Worm (Caenorhabditis elegans) whole organism, L2 larva: ENCODE measurements around the gene sdz-15.

Source experiments
- C34F6.9 ChIP-seq: fragments of 150-350 bp; optimal IDR thresholded peaks from 2 replicates; lab custom pipeline; 2014; ENCODE audit warnings: missing biosample characterization, missing genetic modification characterization
- F13H6.1 ChIP-seq: sonication (generic microtip); optimal IDR thresholded peaks from 2 replicates; lab custom pipeline; 2016; ENCODE audit warnings: missing genetic modification characterization, missing compliant biosample characterization
- R02D3.7 ChIP-seq: fragments of 150-350 bp; optimal IDR thresholded peaks from 2 replicates; lab custom pipeline; 2014; ENCODE audit warnings: missing biosample characterization, missing genetic modification characterization
- Y55F3AM.14 ChIP-seq: fragments of 200-800 bp; sonication (Bioruptor generic); optimal IDR thresholded peaks from 2 replicates; lab custom pipeline; 2018; ENCODE audit warnings: mild to moderate bottlenecking, missing genetic modification characterization, missing compliant biosample characterization
- ZK546.5 ChIP-seq: sonication (generic microtip); optimal IDR thresholded peaks from 2 replicates; lab custom pipeline; 2017; ENCODE audit warnings: missing biosample characterization, missing genetic modification characterization
- alr-1 ChIP-seq: fragments of 150-350 bp; optimal IDR thresholded peaks from 2 replicates; lab custom pipeline; 2014; ENCODE audit warnings: missing biosample characterization, missing genetic modification characterization
- blmp-1 ChIP-seq: sonication (generic microtip); optimal IDR thresholded peaks from 2 replicates; lab custom pipeline; 2017; ENCODE audit warnings: missing genetic modification characterization, mild to moderate bottlenecking, missing compliant biosample characterization, antibody characterized with exemption, moderate library complexity; ENCODE audit not compliant: insufficient read depth
- ceh-16 ChIP-seq: fragments of 150-350 bp; optimal IDR thresholded peaks from 2 replicates; lab custom pipeline; 2014; ENCODE audit warnings: missing biosample characterization, missing genetic modification characterization
- ceh-82 ChIP-seq: fragments of 150-350 bp; optimal IDR thresholded peaks from 2 replicates; lab custom pipeline; 2014; ENCODE audit warnings: missing biosample characterization, missing genetic modification characterization
- crh-2 ChIP-seq: sonication (generic microtip); optimal IDR thresholded peaks from 2 replicates; lab custom pipeline; 2017; ENCODE audit warnings: missing biosample characterization, missing genetic modification characterization
- dmd-4 ChIP-seq: sonication (generic microtip); optimal IDR thresholded peaks from 2 replicates; lab custom pipeline; 2017; ENCODE audit warnings: missing biosample characterization, missing genetic modification characterization
- egl-27 ChIP-seq: sonication (generic microtip); optimal IDR thresholded peaks from 3 replicates; lab custom pipeline; 2017; ENCODE audit warnings: missing biosample characterization, missing genetic modification reagents, missing genetic modification characterization
- elt-1 ChIP-seq: fragments of 150-350 bp; optimal IDR thresholded peaks from 2 replicates; lab custom pipeline; 2014; ENCODE audit warnings: missing biosample characterization, missing genetic modification characterization
- fos-1 ChIP-seq: fragments of 150-350 bp; optimal IDR thresholded peaks from 2 replicates; lab custom pipeline; 2014; ENCODE audit warnings: missing biosample characterization, missing genetic modification characterization
- gmeb-1 ChIP-seq: fragments of 150-350 bp; optimal IDR thresholded peaks from 2 replicates; lab custom pipeline; 2014; ENCODE audit warnings: missing biosample characterization, missing genetic modification characterization
- lin-13 ChIP-seq: fragments of 150-350 bp; optimal IDR thresholded peaks from 2 replicates; lab custom pipeline; 2014; ENCODE audit warnings: missing biosample characterization, missing genetic modification reagents, missing genetic modification characterization
- lin-39 ChIP-seq: fragments of 150-350 bp; optimal IDR thresholded peaks from 2 replicates; lab custom pipeline; 2014; ENCODE audit warnings: missing biosample characterization, missing genetic modification reagents, missing genetic modification characterization
- lsy-2 ChIP-seq, 2 experiments: fragments of 150-350 bp in 1 of 2; sonication (generic microtip) in 1 of 2; optimal IDR thresholded peaks; 2 replicates each; lab custom pipeline; 2014 to 2017; ENCODE audit warnings: missing biosample characterization in 2 of 2, missing genetic modification characterization in 2 of 2
- mab-5 ChIP-seq: fragments of 150-350 bp; optimal IDR thresholded peaks from 2 replicates; lab custom pipeline; 2014; ENCODE audit warnings: missing biosample characterization, missing genetic modification characterization
- mbf-1 ChIP-seq: sonication (generic microtip); optimal IDR thresholded peaks from 2 replicates; lab custom pipeline; 2017; ENCODE audit warnings: missing biosample characterization, missing genetic modification characterization
- mdl-1 ChIP-seq, 2 experiments: fragments of 150-350 bp in 1 of 2; sonication (generic microtip) in 1 of 2; optimal IDR thresholded peaks; 2 replicates each; lab custom pipeline; 2017; ENCODE audit warnings: missing biosample characterization in 2 of 2, missing genetic modification characterization in 2 of 2
- nhr-11 ChIP-seq: fragments of 150-350 bp; optimal IDR thresholded peaks from 2 replicates; lab custom pipeline; 2014; ENCODE audit warnings: missing biosample characterization, missing genetic modification characterization
- nhr-129 ChIP-seq: fragments of 150-350 bp; optimal IDR thresholded peaks from 2 replicates; lab custom pipeline; 2014; ENCODE audit warnings: missing biosample characterization, missing genetic modification characterization
- nhr-21 ChIP-seq: fragments of 150-350 bp; optimal IDR thresholded peaks from 2 replicates; lab custom pipeline; 2014; ENCODE audit warnings: missing biosample characterization, missing genetic modification characterization
- nhr-23 ChIP-seq: fragments of 150-350 bp; optimal IDR thresholded peaks from 2 replicates; lab custom pipeline; 2014; ENCODE audit warnings: missing biosample characterization, missing genetic modification reagents, missing genetic modification characterization
- nhr-237 ChIP-seq: fragments of 150-350 bp; optimal IDR thresholded peaks from 2 replicates; lab custom pipeline; 2014; ENCODE audit warnings: missing biosample characterization, missing genetic modification characterization
- nhr-6 ChIP-seq: fragments of 150-350 bp; optimal IDR thresholded peaks from 2 replicates; lab custom pipeline; 2014; ENCODE audit warnings: missing biosample characterization, missing genetic modification characterization
- sem-4 ChIP-seq: fragments of 150-350 bp; optimal IDR thresholded peaks from 2 replicates; lab custom pipeline; 2014; ENCODE audit warnings: missing biosample characterization, missing genetic modification reagents, missing genetic modification characterization
- skn-1 ChIP-seq: sonication (generic microtip); optimal IDR thresholded peaks from 2 replicates; lab custom pipeline; 2017; ENCODE audit warnings: missing biosample characterization, missing genetic modification characterization
- sma-3 ChIP-seq: sonication (generic microtip); optimal IDR thresholded peaks from 2 replicates; lab custom pipeline; 2016; ENCODE audit warnings: missing genetic modification reagents, missing genetic modification characterization, missing compliant biosample characterization
- sma-9 ChIP-seq, 2 experiments: fragments of 150-350 bp in 1 of 2; sonication (generic microtip) in 1 of 2; optimal IDR thresholded peaks; 2 replicates each; lab custom pipeline; 2014 to 2016; ENCODE audit warnings: missing genetic modification characterization in 2 of 2, mild to moderate bottlenecking in 1 of 2, missing biosample characterization in 1 of 2, missing compliant biosample characterization in 1 of 2, missing genetic modification reagents in 1 of 2, moderate library complexity in 1 of 2
- snpc-4 ChIP-seq: fragments of 150-350 bp; optimal IDR thresholded peaks from 2 replicates; lab custom pipeline; 2014; ENCODE audit warnings: missing biosample characterization, missing genetic modification characterization
- unc-55 ChIP-seq: fragments of 150-350 bp; sonication (generic microtip); optimal IDR thresholded peaks from 3 replicates; lab custom pipeline; 2014; ENCODE audit warnings: missing biosample characterization, missing genetic modification reagents, missing genetic modification characterization
- zag-1 ChIP-seq: fragments of 150-350 bp; optimal IDR thresholded peaks from 2 replicates; lab custom pipeline; 2014; ENCODE audit warnings: missing biosample characterization, missing genetic modification characterization
- ztf-11 ChIP-seq: sonication (generic microtip); optimal IDR thresholded peaks from 2 replicates; lab custom pipeline; 2017; ENCODE audit warnings: missing biosample characterization, missing genetic modification characterization

Gene sdz-15

ce11 chrIII:6478256-6479004 is 19.8 kb upstream of the sdz-15 start, which contains the start of gene zip-8:
zip-8 (plus strand) TSS chrIII:6478955.
- no peak for TF ChIP-seq lin-13 (GFP tag; lab: Kevin White, UChicago)
- no peak for TF ChIP-seq snpc-4 (tag; lab: Kevin White, UChicago)
- TF ChIP-seq fos-1 (tag; lab: Kevin White, UChicago), result no peak
- no peak for TF ChIP-seq nhr-23
- TF ChIP-seq nhr-129, result no peak
- TF ChIP-seq nhr-11 (tag; lab: Kevin White, UChicago), result no peak
- TF ChIP-seq ztf-11 (tag; lab: Kevin White, UChicago), result no peak
- TF ChIP-seq nhr-6 (tag; lab: Kevin White, UChicago), result no peak
- TF ChIP-seq skn-1, result no peak
- no peak for TF ChIP-seq mdl-1 (tag; optimal IDR thresholded peaks at IDR 0.05; lab: Kevin White, UChicago)
- no peak for TF ChIP-seq blmp-1 (tag; lab: Kevin White, UChicago)
- TF ChIP-seq alr-1 (tag; lab: Kevin White, UChicago), result no peak
- TF ChIP-seq gmeb-1 (tag; lab: Kevin White, UChicago), result no peak
- no peak for TF ChIP-seq sma-9 (GFP tag; optimal IDR thresholded peaks at IDR 0.05; lab: Kevin White, UChicago)
- no peak for TF ChIP-seq sma-9 (tag; optimal IDR thresholded peaks at IDR 0.05; lab: Kevin White, UChicago)
- TF ChIP-seq sma-3 (GFP tag; lab: Kevin White, UChicago), result no peak
- no peak for TF ChIP-seq R02D3.7
- TF ChIP-seq dmd-4 (tag; lab: Kevin White, UChicago), result no peak

- TF ChIP-seq sma-9 (GFP tag; optimal IDR thresholded peaks at IDR 0.05; lab: Kevin White, UChicago), result no peak
- TF ChIP-seq sma-9 (tag; optimal IDR thresholded peaks at IDR 0.05; lab: Kevin White, UChicago), result no peak
- TF ChIP-seq nhr-237 (tag; lab: Kevin White, UChicago), result no peak
- no peak for TF ChIP-seq nhr-6 (tag; lab: Kevin White, UChicago)
- no peak for TF ChIP-seq Y55F3AM.14 (GFP tag; lab: Kevin White, UChicago)
- TF ChIP-seq F13H6.1 (tag; lab: Kevin White, UChicago), result no peak
Observed at ce11 chrIII:6479439-6479838, 18.8 kb upstream of the sdz-15 start.

DNA sequence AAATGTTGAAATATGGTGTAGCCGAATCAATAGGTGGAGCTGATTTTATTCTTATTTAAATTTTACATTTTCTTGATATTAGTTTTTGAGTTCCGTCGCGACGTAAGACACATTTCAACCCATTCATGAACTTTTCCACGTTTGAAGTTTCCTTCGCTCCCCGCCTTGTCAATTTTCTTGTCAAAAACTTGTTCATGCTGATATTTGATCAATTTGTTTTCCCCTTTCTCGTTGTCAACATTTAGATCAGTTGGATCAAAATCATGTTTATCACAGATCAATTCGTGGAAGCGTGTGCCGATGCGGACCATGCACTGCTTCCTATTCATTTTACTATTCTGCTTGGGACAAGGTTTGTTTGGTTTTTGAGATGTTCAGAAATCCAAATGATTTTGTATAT is 15.4 kb upstream of the sdz-15 start, which contains the start of gene chtb-2:
Gene chtb-2 (plus strand): TSS at position 301 of the 400 bp plus-strand sequence.
- TF ChIP-seq lsy-2 (tag; optimal IDR thresholded peaks at IDR 0.05; lab: Kevin White, UChicago) (no peak), ceh-82 (tag; lab: Kevin White, UChicago) (no peak), nhr-21 (tag; lab: Kevin White, UChicago) (no peak), blmp-1 (tag; lab: Kevin White, UChicago) (no peak), snpc-4 (tag; lab: Kevin White, UChicago) (no peak), R02D3.7 (no peak)

DNA sequence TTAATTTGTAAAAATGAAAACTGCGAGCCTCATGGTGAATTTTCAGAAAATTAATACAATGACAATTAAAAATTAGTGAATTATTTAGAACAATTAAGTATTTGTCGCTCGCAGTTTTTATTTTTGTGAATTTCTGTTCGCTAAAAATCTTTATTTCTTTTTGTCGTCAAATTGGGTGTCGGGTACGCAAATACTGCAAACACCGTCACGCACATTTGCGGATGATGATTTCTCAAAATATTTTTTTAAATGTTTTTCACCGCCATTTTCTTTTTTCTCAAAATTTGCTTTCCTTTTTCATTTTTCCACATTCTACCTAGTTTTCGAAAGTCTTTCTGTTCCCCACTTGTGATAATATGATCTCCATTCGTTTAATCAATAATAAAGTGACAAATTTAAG is 9.4 kb upstream of the sdz-15 start:
- TF ChIP-seq egl-27 (no peak), lsy-2 (tag; optimal IDR thresholded peaks at IDR 0.05; lab: Kevin White, UChicago) (peak; percentile 71 to 75), snpc-4 (tag; lab: Kevin White, UChicago) (peak; percentile 11), skn-1 (peak; percentile 98), mab-5 (tag; lab: Kevin White, UChicago) (no peak), sem-4 (tag; lab: Kevin White, UChicago) (no peak), Y55F3AM.14 (GFP tag; lab: Kevin White, UChicago) (no peak), lin-13 (GFP tag; lab: Kevin White, UChicago) (no peak), C34F6.9 (tag; lab: Kevin White, UChicago) (peak; percentile 71), crh-2 (tag; lab: Kevin White, UChicago) (peak; percentile 25), ceh-16 (tag; lab: Kevin White, UChicago) (no peak), unc-55 (GFP tag; lab: Kevin White, UChicago) (peak; percentile 78), sma-9 (GFP tag; optimal IDR thresholded peaks at IDR 0.05; lab: Kevin White, UChicago) (peak; percentile 44), sma-9 (tag; optimal IDR thresholded peaks at IDR 0.05; lab: Kevin White, UChicago) (no peak)

DNA sequence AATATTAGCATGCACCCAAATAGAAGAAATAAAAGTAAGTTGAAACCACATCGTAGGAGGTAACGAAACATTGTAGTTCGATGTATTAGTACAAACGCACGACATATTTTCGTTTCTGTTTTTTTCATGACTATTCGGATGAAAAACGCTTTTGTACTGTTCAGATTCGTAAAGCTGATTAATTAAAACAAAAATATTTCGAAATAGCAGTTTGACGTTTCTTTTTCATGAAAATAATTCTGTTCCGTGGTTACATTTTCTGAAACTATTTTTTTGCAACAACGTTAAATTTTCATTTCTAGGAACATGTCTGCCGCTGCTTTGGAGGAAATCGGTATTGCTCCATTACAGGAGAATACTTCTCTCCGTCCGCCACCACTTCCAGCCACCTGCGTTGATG is 8.8 kb upstream of the sdz-15 start, which contains the start of gene rpt-3:
Gene rpt-3 (plus strand): TSS at position 301 of the 400 bp plus-strand sequence.
- no peak for TF ChIP-seq nhr-23
- no peak for TF ChIP-seq zag-1 (tag; lab: Kevin White, UChicago)
- no peak for TF ChIP-seq ceh-82 (tag; lab: Kevin White, UChicago)
- TF ChIP-seq fos-1 (tag; lab: Kevin White, UChicago), result no peak
- TF ChIP-seq C34F6.9 (tag; lab: Kevin White, UChicago), result no peak
- no peak for TF ChIP-seq mbf-1 (tag; lab: Kevin White, UChicago)
- no peak for TF ChIP-seq nhr-129
- TF ChIP-seq sma-3 (GFP tag; lab: Kevin White, UChicago), result no peak
- TF ChIP-seq sma-9 (GFP tag; optimal IDR thresholded peaks at IDR 0.05; lab: Kevin White, UChicago), result no peak
- TF ChIP-seq sma-9 (tag; optimal IDR thresholded peaks at IDR 0.05; lab: Kevin White, UChicago), result no peak
- no peak for TF ChIP-seq lin-39 (tag; lab: Kevin White, UChicago)
- no peak for TF ChIP-seq ZK546.5 (tag; lab: Kevin White, UChicago)
- no peak for TF ChIP-seq elt-1 (tag; lab: Kevin White, UChicago)
- no peak for TF ChIP-seq alr-1 (tag; lab: Kevin White, UChicago)
